Fruit fly (Drosophila melanogaster) whole organism, embryonic: ENCODE data around the gene Or65c.

Experiments
- Asciz ChIP-seq: fragments of 200-800 bp; sonication (Bioruptor generic); optimal IDR thresholded peaks from 2 replicates; lab custom pipeline; 2017; ENCODE audit warnings: missing biosample characterization, mild to moderate bottlenecking, missing genetic modification characterization, missing genetic modification reagents
- Blimp-1 ChIP-seq: fragments of 200-800 bp; sonication (Bioruptor generic); optimal IDR thresholded peaks from 3 replicates; lab custom pipeline; 2018; ENCODE audit warnings: missing biosample characterization, missing genetic modification characterization, mild to moderate bottlenecking, moderate library complexity, missing genetic modification reagents
- BtbVII ChIP-seq: fragments of 200-800 bp; sonication (Bioruptor generic); optimal IDR thresholded peaks from 3 replicates; lab custom pipeline; 2017; ENCODE audit warnings: missing biosample characterization, mild to moderate bottlenecking, missing genetic modification characterization
- Bteb2 ChIP-seq: fragments of 200-800 bp; sonication (Bioruptor generic); optimal IDR thresholded peaks from 2 replicates; lab custom pipeline; 2016; ENCODE audit warnings: missing biosample characterization, missing genetic modification characterization
- CG10274 ChIP-seq: fragments of 200-800 bp; sonication (Bioruptor generic); optimal IDR thresholded peaks from 3 replicates; lab custom pipeline; 2017; ENCODE audit warnings: missing biosample characterization, mild to moderate bottlenecking, missing genetic modification characterization
- CG14050 ChIP-seq: fragments of 200-800 bp; sonication (Bioruptor generic); IDR thresholded peaks from 3 replicates; pipeline ENCODE4 v1.3.6; 2022; ENCODE audit warnings: missing biosample characterization, missing genetic modification characterization
- CG14441 ChIP-seq: fragments of 200-800 bp; sonication (Bioruptor generic); IDR thresholded peaks from 2 replicates; pipeline ENCODE4 v1.3.6; 2022; ENCODE audit warnings: missing biosample characterization, missing genetic modification characterization
- CG14710 ChIP-seq: fragments of 200-800 bp; sonication (Bioruptor generic); optimal IDR thresholded peaks from 3 replicates; lab custom pipeline; 2019; ENCODE audit warnings: missing biosample characterization, mild to moderate bottlenecking, missing genetic modification characterization, moderate library complexity
- CG15073 ChIP-seq: fragments of 200-800 bp; sonication (Bioruptor generic); optimal IDR thresholded peaks from 2 replicates; lab custom pipeline; 2016; ENCODE audit warnings: missing biosample characterization, missing genetic modification characterization
- CG16779 ChIP-seq: fragments of 200-800 bp; sonication (Bioruptor generic); IDR thresholded peaks from 2 replicates; pipeline ENCODE4 v1.3.6; 2022; ENCODE audit warnings: missing biosample characterization, missing genetic modification characterization
- CG16813 ChIP-seq: fragments of 200-800 bp; sonication (Bioruptor generic); IDR thresholded peaks from 3 replicates; pipeline ENCODE4 v1.3.6; 2022; ENCODE audit warnings: missing biosample characterization, missing genetic modification characterization; ENCODE audit not compliant: partially characterized antibody
- CG17385 ChIP-seq: fragments of 200-800 bp; sonication (Bioruptor generic); optimal IDR thresholded peaks from 3 replicates; lab custom pipeline; 2018; ENCODE audit warnings: missing biosample characterization, mild to moderate bottlenecking, missing genetic modification characterization
- CG2116 ChIP-seq: fragments of 200-800 bp; sonication (Bioruptor generic); optimal IDR thresholded peaks from 3 replicates; lab custom pipeline; 2018; ENCODE audit warnings: missing biosample characterization, mild to moderate bottlenecking, missing genetic modification characterization
- CG31441 ChIP-seq: fragments of 200-800 bp; sonication (Bioruptor generic); IDR thresholded peaks from 2 replicates; pipeline ENCODE4 v1.3.6; 2022; ENCODE audit warnings: missing biosample characterization, missing genetic modification characterization
- CG3163 ChIP-seq: fragments of 200-800 bp; sonication (Bioruptor generic); optimal IDR thresholded peaks from 3 replicates; lab custom pipeline; 2016; ENCODE audit warnings: missing biosample characterization, missing genetic modification characterization
- CG34224 ChIP-seq: fragments of 200-800 bp; sonication (Bioruptor generic); IDR thresholded peaks from 3 replicates; pipeline ENCODE4 v1.3.6; 2022; ENCODE audit warnings: missing biosample characterization, missing genetic modification characterization; ENCODE audit not compliant: partially characterized antibody
- CG42726 ChIP-seq: fragments of 200-800 bp; sonication (Bioruptor generic); IDR thresholded peaks from 2 replicates; pipeline ENCODE4 v1.3.6; 2022; ENCODE audit warnings: missing biosample characterization, missing genetic modification characterization; ENCODE audit not compliant: partially characterized antibody
- CG4707 ChIP-seq: fragments of 200-800 bp; sonication (Bioruptor generic); optimal IDR thresholded peaks from 2 replicates; lab custom pipeline; 2018; ENCODE audit warnings: missing biosample characterization, mild to moderate bottlenecking, missing genetic modification characterization, moderate library complexity
- CG6254 ChIP-seq: fragments of 200-800 bp; sonication (Bioruptor generic); optimal IDR thresholded peaks from 3 replicates; lab custom pipeline; 2017; ENCODE audit warnings: mild to moderate bottlenecking, missing biosample characterization, missing genetic modification reagents, missing genetic modification characterization
- CG8924 ChIP-seq: fragments of 200-800 bp; optimal IDR thresholded peaks from 3 replicates; lab custom pipeline; 2019; ENCODE audit warnings: missing biosample characterization, mild to moderate bottlenecking, missing genetic modification characterization, moderate library complexity
- CG9215 ChIP-seq: fragments of 200-800 bp; sonication (Bioruptor generic); IDR thresholded peaks from 2 replicates; pipeline ENCODE4 v1.3.6; 2022; ENCODE audit warnings: missing biosample characterization, missing genetic modification characterization
- CHES-1-like ChIP-seq: fragments of 200-800 bp; sonication (Bioruptor generic); optimal IDR thresholded peaks from 2 replicates; lab custom pipeline; 2016; ENCODE audit warnings: missing biosample characterization, missing genetic modification characterization
- CkIIα-i1 ChIP-seq: fragments of 200-800 bp; sonication (Bioruptor generic); IDR thresholded peaks from 2 replicates; pipeline ENCODE4 v1.3.6; 2022; ENCODE audit warnings: missing biosample characterization, missing genetic modification characterization
- Drgx ChIP-seq: fragments of 200-800 bp; sonication (Bioruptor generic); IDR thresholded peaks from 2 replicates; pipeline ENCODE4 v1.3.6; 2022; ENCODE audit warnings: missing biosample characterization, missing genetic modification characterization
- Fer3 ChIP-seq: fragments of 200-800 bp; sonication (Bioruptor generic); optimal IDR thresholded peaks from 2 replicates; lab custom pipeline; 2018; ENCODE audit warnings: missing biosample characterization, mild to moderate bottlenecking, missing genetic modification characterization, moderate library complexity
- GATAe ChIP-seq: fragments of 200-800 bp; sonication (Bioruptor generic); conservative IDR thresholded peaks from 2 replicates; pipeline ENCODE4 v1.3.6; 2022; ENCODE audit warnings: missing biosample characterization, missing genetic modification characterization
- HmgZ ChIP-seq: fragments of 200-800 bp; sonication (Bioruptor generic); optimal IDR thresholded peaks from 2 replicates; lab custom pipeline; 2018; ENCODE audit warnings: missing biosample characterization, mild to moderate bottlenecking, missing genetic modification characterization
- NK7.1 ChIP-seq: fragments of 200-800 bp; sonication (Bioruptor generic); optimal IDR thresholded peaks from 3 replicates; lab custom pipeline; 2016; ENCODE audit warnings: missing biosample characterization, missing genetic modification characterization
- Oaz ChIP-seq: fragments of 200-800 bp; sonication (Bioruptor generic); IDR thresholded peaks from 2 replicates; pipeline ENCODE4 v1.3.6; 2022; ENCODE audit warnings: missing biosample characterization, missing genetic modification characterization
- Rx ChIP-seq: fragments of 200-800 bp; sonication (Bioruptor generic); IDR thresholded peaks from 2 replicates; pipeline ENCODE4 v1.3.6; 2022; ENCODE audit warnings: missing biosample characterization, missing genetic modification characterization
- Scr ChIP-seq: fragments of 200-800 bp; sonication (Bioruptor generic); IDR thresholded peaks from 2 replicates; pipeline ENCODE4 v1.3.6; 2022; ENCODE audit warnings: missing biosample characterization, missing genetic modification characterization; ENCODE audit not compliant: partially characterized antibody
- Sry-δ ChIP-seq: fragments of 200-800 bp; sonication (Bioruptor generic); optimal IDR thresholded peaks from 2 replicates; lab custom pipeline; 2016; ENCODE audit warnings: missing biosample characterization, missing genetic modification characterization
- TFAM ChIP-seq: fragments of 200-800 bp; sonication (Bioruptor generic); optimal IDR thresholded peaks from 2 replicates; lab custom pipeline; 2017; ENCODE audit warnings: missing biosample characterization, missing genetic modification characterization, inconsistent platforms
- ab ChIP-seq: fragments of 200-800 bp; sonication (Bioruptor generic); optimal IDR thresholded peaks from 2 replicates; lab custom pipeline; 2016; ENCODE audit warnings: missing biosample characterization, missing genetic modification characterization
- ato ChIP-seq: fragments of 200-800 bp; sonication (Bioruptor generic); IDR thresholded peaks from 2 replicates; pipeline ENCODE4 v1.3.6; 2022; ENCODE audit warnings: missing biosample characterization, missing genetic modification characterization; ENCODE audit not compliant: partially characterized antibody
- danr ChIP-seq: fragments of 200-800 bp; sonication (Bioruptor generic); IDR thresholded peaks from 2 replicates; pipeline ENCODE4 v1.3.6; 2022; ENCODE audit warnings: missing biosample characterization, missing genetic modification characterization
- gcm ChIP-seq: fragments of 200-800 bp; sonication (Bioruptor generic); optimal IDR thresholded peaks from 2 replicates; lab custom pipeline; 2019; ENCODE audit warnings: missing biosample characterization, mild to moderate bottlenecking, missing genetic modification characterization, moderate library complexity
- gsb-n ChIP-seq: fragments of 200-800 bp; sonication (Bioruptor generic); optimal IDR thresholded peaks from 3 replicates; lab custom pipeline; 2018; ENCODE audit warnings: missing biosample characterization, mild to moderate bottlenecking, missing genetic modification characterization
- hkb ChIP-seq, 2 experiments: fragments of 200-800 bp in 1 of 2; fragments of >200 bp in 1 of 2; sonication (Bioruptor generic) in 1 of 2; IDR thresholded peaks in 1 of 2; optimal IDR thresholded peaks in 1 of 2; 2 replicates each; pipeline versions ENCODE4 v1.3.6 to Lab custom; 2017 to 2022; ENCODE audit warnings: missing biosample characterization in 1 of 2, missing genetic modification characterization in 1 of 2
- nau ChIP-seq: fragments of 200-800 bp; sonication (Bioruptor generic); optimal IDR thresholded peaks from 3 replicates; lab custom pipeline; 2017; ENCODE audit warnings: missing biosample characterization, mild to moderate bottlenecking, missing genetic modification characterization, missing genetic modification reagents
- phol ChIP-seq: fragments of 200-800 bp; sonication (Bioruptor generic); optimal IDR thresholded peaks from 3 replicates; lab custom pipeline; 2018; ENCODE audit warnings: missing biosample characterization, mild to moderate bottlenecking, missing genetic modification characterization, moderate library complexity
- pum ChIP-seq: fragments of 200-800 bp; sonication (Bioruptor generic); optimal IDR thresholded peaks from 2 replicates; lab custom pipeline; 2016; ENCODE audit warnings: missing biosample characterization, missing genetic modification characterization
- sd ChIP-seq: fragments of 200-800 bp; sonication (Bioruptor generic); optimal IDR thresholded peaks from 3 replicates; lab custom pipeline; 2018; ENCODE audit warnings: missing biosample characterization, mild to moderate bottlenecking, missing genetic modification characterization, moderate library complexity
- sens ChIP-seq: fragments of 200-800 bp; sonication (Bioruptor generic); peaks from one replicate; lab custom pipeline; 2016; ENCODE audit warnings: missing biosample characterization, missing genetic modification characterization
- sna ChIP-seq: fragments of 200-800 bp; sonication (Bioruptor generic); IDR thresholded peaks from 2 replicates; pipeline ENCODE4 v1.3.6; 2022; ENCODE audit warnings: missing biosample characterization, missing genetic modification characterization; ENCODE audit not compliant: partially characterized antibody
- tna ChIP-seq: fragments of 200-800 bp; sonication (Bioruptor generic); IDR thresholded peaks from 2 replicates; pipeline ENCODE4 v1.3.6; 2022; ENCODE audit warnings: missing biosample characterization, missing genetic modification characterization; ENCODE audit not compliant: partially characterized antibody
- usp ChIP-seq: fragments of >200 bp; optimal IDR thresholded peaks from 2 replicates; lab custom pipeline; 2017; ENCODE audit warnings: missing biosample characterization, missing genetic modification characterization
- wdn ChIP-seq: fragments of 200-800 bp; sonication (Bioruptor generic); IDR thresholded peaks from 2 replicates; pipeline ENCODE4 v1.3.6; 2022; ENCODE audit warnings: missing biosample characterization, missing genetic modification characterization
- wek ChIP-seq: fragments of 200-800 bp; sonication (Bioruptor generic); optimal IDR thresholded peaks from 3 replicates; lab custom pipeline; 2018; ENCODE audit warnings: missing biosample characterization, mild to moderate bottlenecking, missing genetic modification characterization, moderate library complexity
- yki ChIP-seq: fragments of >200 bp; optimal IDR thresholded peaks from 3 replicates; lab custom pipeline; 2018
- z ChIP-seq: fragments of 200-800 bp; sonication (Bioruptor generic); IDR thresholded peaks from 3 replicates; pipeline ENCODE4 v1.3.6; 2022; ENCODE audit warnings: missing biosample characterization, missing genetic modification characterization

The Or65c gene

dm6 chr3L:6352232-6352631 lies 24.8 kb downstream of the Or65c start, which contains the start of gene CG13300 (continued):
- TF ChIP-seq Oaz (GFP tag; lab: Robert Waterston, UW) (no peak), nau (GFP tag; lab: Kevin White, UChicago) (peak; percentile 12), CG8924 (peak; percentile 10), sens (GFP tag; lab: Kevin White, UChicago) (no peak), CG16813 (GFP tag; lab: Robert Waterston, UW) (no peak), BtbVII (GFP tag; lab: Kevin White, UChicago) (peak; percentile 31), CG15073 (no peak), CG14710 (tag; lab: Kevin White, UChicago) (no peak), Blimp-1 (GFP tag; lab: Kevin White, UChicago) (no peak), CG14050 (GFP tag; lab: Robert Waterston, UW) (no peak), yki (no peak), CG10274 (GFP tag; lab: Kevin White, UChicago) (no peak), Asciz (GFP tag; lab: Kevin White, UChicago) (no peak), NK7.1 (GFP tag; lab: Kevin White, UChicago) (no peak), ato (GFP tag; lab: Robert Waterston, UW) (no peak), CG14441 (GFP tag; lab: Robert Waterston, UW) (no peak), wdn (GFP tag; lab: Robert Waterston, UW) (no peak), HmgZ (tag; lab: Kevin White, UChicago) (no peak), GATAe (no peak), Drgx (0 out of 2 replicates have a peak, but pooled peaks have one; percentile 31), Fer3 (tag; lab: Kevin White, UChicago) (no peak), usp (no peak), CG42726 (GFP tag; lab: Robert Waterston, UW) (peak; percentile 68; the same call in 1 of the 2 replicates), CG34224 (GFP tag; lab: Robert Waterston, UW) (peak; percentile 63; the same call in 1 of the 3 replicates), Scr (peak; percentile 42; the same call in 1 of the 2 replicates), phol (tag; lab: Kevin White, UChicago) (no peak), CkIIα-i1 (GFP tag; lab: Robert Waterston, UW) (no peak), CG16779 (GFP tag; lab: Robert Waterston, UW) (no peak), danr (GFP tag; lab: Robert Waterston, UW) (no peak), sd (tag; lab: Kevin White, UChicago) (no peak), tna (peak; percentile 58; the same call in 1 of the 2 replicates), CHES-1-like (GFP tag; lab: Kevin White, UChicago) (no peak), sna (GFP tag; lab: Robert Waterston, UW) (no peak), gsb-n (tag; lab: Kevin White, UChicago) (peak; percentile 35), wek (peak; percentile 56), gcm (peak; percentile 20), CG9215 (GFP tag; lab: Robert Waterston, UW) (no peak), CG4707 (peak; percentile 23), Sry-δ (no peak), ab (GFP tag; lab: Kevin White, UChicago) (no peak), CG3163 (GFP tag; lab: Kevin White, UChicago) (no peak), pum (GFP tag; lab: Kevin White, UChicago) (no peak), CG2116 (GFP tag; lab: Kevin White, UChicago) (no peak), CG17385 (GFP tag; lab: Kevin White, UChicago) (no peak), hkb (optimal IDR thresholded peaks at IDR 0.05; lab: Kevin White, UChicago) (no peak), hkb (GFP tag; IDR thresholded peaks at IDR 0.05; lab: Robert Waterston, UW) (peak; percentile 42; the same call in 1 of the 2 replicates), TFAM (GFP tag; lab: Kevin White, UChicago) (no peak), z (GFP tag; lab: Robert Waterston, UW) (peak; percentile 99), Bteb2 (GFP tag; lab: Kevin White, UChicago) (no peak), Rx (GFP tag; lab: Robert Waterston, UW) (no peak), CG31441 (GFP tag; lab: Robert Waterston, UW) (no peak; the same call in 1 of the 2 replicates), CG6254 (GFP tag; lab: Kevin White, UChicago) (no peak)
